Worm (Caenorhabditis elegans): ENCODE measurements around the gene F10C2.5.

- TF ChIP-seq him-1 (tag; optimal IDR thresholded peaks at IDR 0.05) (peak; percentile 80), W03F9.2 (tag; optimal IDR thresholded peaks at IDR 0.05) (no peak), dao-5 (tag; optimal IDR thresholded peaks at IDR 0.05) (no peak)
These were observed 18.3 kb upstream of the F10C2.5 start for ce11 chrV:12026878-12027477.

Measured in whole organism, L4/young adult.